Worm (Caenorhabditis elegans) whole organism, mixed stage, embryonic: ENCODE measurements around the gene R12H7.4.

ENCODE experiments used
- M03D4.4 ChIP-seq: sonication (generic microtip); optimal IDR thresholded peaks from 2 replicates; lab custom pipeline; 2017; ENCODE audit warnings: mild to moderate bottlenecking, missing genetic modification characterization, missing compliant biosample characterization
- bed-3 ChIP-seq: fragments of 200-800 bp; sonication (Bioruptor generic); optimal IDR thresholded peaks from 3 replicates; lab custom pipeline; 2018; ENCODE audit warnings: mild to moderate bottlenecking, missing genetic modification characterization, moderate library complexity, missing compliant biosample characterization
- blmp-1 ChIP-seq: fragments of 150-350 bp; optimal IDR thresholded peaks from 2 replicates; lab custom pipeline; 2014; ENCODE audit warnings: missing biosample characterization, missing genetic modification characterization
- ceh-39 ChIP-seq: fragments of 150-350 bp; optimal IDR thresholded peaks from 2 replicates; lab custom pipeline; 2014; ENCODE audit warnings: missing biosample characterization, missing genetic modification characterization
- ceh-83 ChIP-seq: fragments of 200-800 bp; sonication (Bioruptor generic); optimal IDR thresholded peaks from 2 replicates; lab custom pipeline; 2018; ENCODE audit warnings: mild to moderate bottlenecking, missing genetic modification characterization, missing compliant biosample characterization
- ces-1 ChIP-seq: fragments of 150-350 bp; optimal IDR thresholded peaks from 2 replicates; lab custom pipeline; 2014; ENCODE audit warnings: missing biosample characterization, missing genetic modification reagents, missing genetic modification characterization
- cnd-1 ChIP-seq: fragments of 200-800 bp; sonication (Bioruptor generic); optimal IDR thresholded peaks from 2 replicates; lab custom pipeline; 2018; ENCODE audit warnings: mild to moderate bottlenecking, missing genetic modification characterization, missing compliant biosample characterization
- drap-1 ChIP-seq: fragments of 200-800 bp; sonication (Bioruptor generic); optimal IDR thresholded peaks from 3 replicates; lab custom pipeline; 2018; ENCODE audit warnings: mild to moderate bottlenecking, missing genetic modification characterization, missing compliant biosample characterization
- elt-1 ChIP-seq: sonication (generic microtip); optimal IDR thresholded peaks from 2 replicates; lab custom pipeline; 2017; ENCODE audit warnings: missing genetic modification characterization, mild to moderate bottlenecking, missing compliant biosample characterization, antibody characterized with exemption, moderate library complexity, borderline replicate concordance; ENCODE audit not compliant: insufficient read depth
- elt-3 ChIP-seq: fragments of 150-350 bp; optimal IDR thresholded peaks from 2 replicates; lab custom pipeline; 2014; ENCODE audit warnings: missing biosample characterization, missing genetic modification characterization
- flh-1 ChIP-seq: fragments of 200-800 bp; sonication (Bioruptor generic); optimal IDR thresholded peaks from 2 replicates; lab custom pipeline; 2018; ENCODE audit warnings: mild to moderate bottlenecking, missing genetic modification characterization, moderate library complexity, missing compliant biosample characterization
- ham-2 ChIP-seq: fragments of 200-800 bp; sonication (Bioruptor generic); optimal IDR thresholded peaks from 2 replicates; lab custom pipeline; 2018; ENCODE audit warnings: mild to moderate bottlenecking, missing genetic modification characterization, missing compliant biosample characterization
- hlh-1 ChIP-seq: fragments of 150-350 bp; optimal IDR thresholded peaks from 2 replicates; lab custom pipeline; 2014; ENCODE audit warnings: missing biosample characterization, missing genetic modification reagents, missing genetic modification characterization
- lin-13 ChIP-seq: fragments of 150-350 bp; optimal IDR thresholded peaks from 2 replicates; lab custom pipeline; 2014; ENCODE audit warnings: missing biosample characterization, missing genetic modification characterization
- lsy-2 ChIP-seq: fragments of 150-350 bp; optimal IDR thresholded peaks from 2 replicates; lab custom pipeline; 2014; ENCODE audit warnings: missing biosample characterization, missing genetic modification characterization
- mep-1 ChIP-seq: fragments of 150-350 bp; optimal IDR thresholded peaks from 2 replicates; lab custom pipeline; 2017; ENCODE audit warnings: missing biosample characterization, missing genetic modification reagents, missing genetic modification characterization, inconsistent platforms
- mls-2 ChIP-seq: sonication (generic microtip); optimal IDR thresholded peaks from 2 replicates; lab custom pipeline; 2016; ENCODE audit warnings: mild to moderate bottlenecking, missing genetic modification characterization, moderate library complexity, missing compliant biosample characterization
- nhr-12 ChIP-seq: fragments of 150-350 bp; optimal IDR thresholded peaks from 2 replicates; lab custom pipeline; 2014; ENCODE audit warnings: missing biosample characterization, missing genetic modification characterization
- nhr-2 ChIP-seq: fragments of 150-350 bp; optimal IDR thresholded peaks from 2 replicates; lab custom pipeline; 2014; ENCODE audit warnings: missing biosample characterization, missing genetic modification characterization
- nhr-237 ChIP-seq: fragments of 150-350 bp; optimal IDR thresholded peaks from 2 replicates; lab custom pipeline; 2014; ENCODE audit warnings: missing biosample characterization, missing genetic modification characterization
- nhr-28 ChIP-seq: fragments of 150-350 bp; optimal IDR thresholded peaks from 2 replicates; lab custom pipeline; 2014; ENCODE audit warnings: missing biosample characterization, missing genetic modification characterization
- nhr-76 ChIP-seq: sonication (generic microtip); optimal IDR thresholded peaks from 2 replicates; lab custom pipeline; 2017; ENCODE audit warnings: missing biosample characterization, missing genetic modification characterization
- sem-2 ChIP-seq: fragments of 200-800 bp; sonication (Bioruptor generic); optimal IDR thresholded peaks from 2 replicates; lab custom pipeline; 2018; ENCODE audit warnings: mild to moderate bottlenecking, missing genetic modification characterization, missing compliant biosample characterization
- snpc-4 ChIP-seq: fragments of 150-350 bp; optimal IDR thresholded peaks from 2 replicates; lab custom pipeline; 2014; ENCODE audit warnings: missing biosample characterization, missing genetic modification characterization
- sptf-1 ChIP-seq: sonication (generic microtip); optimal IDR thresholded peaks from 2 replicates; lab custom pipeline; 2017; ENCODE audit warnings: mild to moderate bottlenecking, missing genetic modification characterization, moderate library complexity, missing compliant biosample characterization
- tbx-8 ChIP-seq: fragments of 200-800 bp; sonication (Bioruptor generic); optimal IDR thresholded peaks from 2 replicates; lab custom pipeline; 2018; ENCODE audit warnings: mild to moderate bottlenecking, missing genetic modification characterization, moderate library complexity, missing compliant biosample characterization
- unc-120 ChIP-seq: sonication (generic microtip); optimal IDR thresholded peaks from 2 replicates; lab custom pipeline; 2017; ENCODE audit warnings: missing genetic modification characterization, missing compliant biosample characterization; ENCODE audit not compliant: poor library complexity, severe bottlenecking
- unc-39 ChIP-seq: fragments of 150-350 bp; optimal IDR thresholded peaks from 2 replicates; lab custom pipeline; 2014; ENCODE audit warnings: missing biosample characterization, missing genetic modification characterization
- unc-62 ChIP-seq: fragments of 150-350 bp; optimal IDR thresholded peaks from 2 replicates; lab custom pipeline; 2014; ENCODE audit warnings: missing biosample characterization, missing genetic modification reagents, missing genetic modification characterization
- zip-8 ChIP-seq: fragments of 150-350 bp; optimal IDR thresholded peaks from 2 replicates; lab custom pipeline; 2014; ENCODE audit warnings: missing biosample characterization, missing genetic modification characterization

The R12H7.4 gene

DNA sequence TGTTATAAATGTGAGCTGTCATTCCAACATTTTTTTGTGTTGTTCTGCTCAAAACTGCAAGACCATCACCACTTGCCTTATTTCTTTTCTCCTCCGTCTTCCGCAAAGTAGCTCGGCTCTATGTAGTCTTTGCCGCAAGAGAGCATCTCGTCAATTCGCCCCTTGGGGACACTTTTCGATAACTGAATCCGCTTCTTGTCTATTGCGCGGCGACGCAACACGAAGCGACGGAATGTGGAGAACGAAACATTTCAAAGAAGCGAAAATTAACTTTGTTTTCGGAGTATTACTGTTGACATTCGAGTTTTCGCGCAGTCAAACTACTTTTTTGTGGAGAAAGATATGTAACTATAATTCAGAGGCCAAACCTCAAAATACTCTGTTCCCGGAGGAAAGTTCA is 18.8 kb upstream of the R12H7.4 start:
- TF ChIP-seq ceh-83 (GFP tag; lab: Kevin White, UChicago) (no peak), nhr-76 (tag; lab: Kevin White, UChicago) (no peak), ces-1 (GFP tag; lab: Kevin White, UChicago) (peak; percentile 79)

DNA sequence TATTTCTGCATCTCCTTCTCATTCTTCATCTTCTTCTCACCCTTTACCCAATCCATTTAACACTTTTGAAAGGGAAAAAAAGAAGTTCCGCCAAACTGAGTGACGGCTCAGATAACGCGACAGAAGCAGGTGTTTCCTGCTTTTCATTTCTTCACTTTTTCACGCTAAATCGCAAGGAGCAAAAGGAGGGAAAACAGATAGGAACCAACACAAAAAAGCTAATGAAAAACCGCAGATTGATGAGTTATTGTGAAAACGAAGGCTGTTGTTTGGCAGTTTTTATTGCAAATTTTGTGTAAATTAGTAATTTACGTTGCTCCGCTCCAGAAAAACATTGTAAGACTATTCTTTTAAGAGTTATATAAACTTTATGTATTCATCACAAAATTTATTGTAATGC is 16.6 kb upstream of the R12H7.4 start:
- TF ChIP-seq ceh-83 (GFP tag; lab: Kevin White, UChicago) (no peak), flh-1 (GFP tag; lab: Kevin White, UChicago) (no peak), drap-1 (no peak), hlh-1 (no peak), cnd-1 (no peak), nhr-28 (no peak), nhr-2 (tag; lab: Kevin White, UChicago) (no peak), mls-2 (tag; lab: Kevin White, UChicago) (no peak), nhr-237 (no peak), zip-8 (tag; lab: Kevin White, UChicago) (no peak), ham-2 (GFP tag; lab: Kevin White, UChicago) (no peak), blmp-1 (no peak)

DNA sequence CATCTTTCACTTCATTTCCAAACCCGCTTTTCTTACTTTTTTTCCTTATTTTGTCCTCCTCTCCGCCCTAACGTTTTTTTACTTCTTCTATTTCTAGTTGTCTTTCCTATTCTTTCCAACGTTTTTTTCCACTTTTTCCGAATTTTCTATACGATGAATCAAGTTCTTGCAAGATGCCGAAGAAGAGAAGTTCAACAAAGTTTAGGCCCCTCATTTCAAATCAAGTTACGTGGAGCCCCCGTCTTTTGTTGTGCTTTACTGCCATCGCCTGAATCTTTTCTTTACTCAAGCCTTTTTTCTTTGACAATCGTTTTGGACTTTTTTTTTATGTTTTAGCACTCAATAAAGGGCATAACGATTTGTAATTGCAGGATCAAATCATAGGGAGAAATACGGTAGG is 15.5 kb upstream of the R12H7.4 start, which contains the start of gene unc-9:
Gene unc-9 (plus strand): TSS at position 370 of the 400 bp plus-strand sequence.
- TF ChIP-seq ces-1 (GFP tag; lab: Kevin White, UChicago): peak; percentile 58
- TF ChIP-seq nhr-28: no peak
- TF ChIP-seq, all 35 proteins: peak for 1

DNA sequence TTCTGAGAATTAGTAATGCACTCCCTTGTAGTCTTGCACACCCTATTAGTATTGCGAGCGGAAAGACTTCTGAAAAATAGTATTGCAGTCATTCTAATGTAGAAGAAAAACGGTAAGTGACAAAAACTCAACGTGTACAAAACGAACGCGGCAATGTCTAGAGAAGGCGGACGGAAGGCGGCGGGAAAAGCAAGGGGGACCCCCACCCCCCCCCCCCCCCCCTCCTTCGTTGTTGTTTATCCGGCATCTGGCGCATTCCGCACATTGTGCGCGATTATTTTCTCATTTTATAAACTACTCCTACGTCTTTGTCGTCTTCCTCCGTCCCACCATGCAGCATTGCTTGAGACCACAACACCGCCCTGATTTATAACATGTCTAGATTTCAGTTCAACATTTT is 14.6 kb upstream of the R12H7.4 start:
- TF ChIP-seq lin-13 (no peak), unc-62 (no peak), cnd-1 (no peak), nhr-12 (tag; lab: Kevin White, UChicago) (no peak), hlh-1 (no peak)

DNA sequence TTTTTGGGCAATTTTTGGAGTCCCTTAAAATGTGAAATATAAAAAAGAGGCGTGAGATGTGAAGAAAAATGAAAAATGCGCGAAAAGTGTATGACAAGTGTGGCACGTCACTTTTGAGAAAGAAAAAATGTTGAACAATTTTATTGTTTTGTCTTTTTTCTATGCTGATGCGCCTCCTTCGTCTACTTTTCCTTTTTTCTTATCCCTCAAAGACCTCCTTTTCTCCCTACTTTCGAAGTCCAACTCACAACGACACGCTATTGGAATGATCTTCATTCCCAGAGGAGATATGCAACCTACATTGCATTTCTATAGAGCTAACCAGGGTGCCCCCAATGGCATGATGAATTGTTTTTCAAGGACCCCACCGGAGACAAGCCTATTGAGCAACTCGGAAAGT is 10.9 kb upstream of the R12H7.4 start:
- TF ChIP-seq tbx-8 (GFP tag; lab: Kevin White, UChicago): no peak

DNA sequence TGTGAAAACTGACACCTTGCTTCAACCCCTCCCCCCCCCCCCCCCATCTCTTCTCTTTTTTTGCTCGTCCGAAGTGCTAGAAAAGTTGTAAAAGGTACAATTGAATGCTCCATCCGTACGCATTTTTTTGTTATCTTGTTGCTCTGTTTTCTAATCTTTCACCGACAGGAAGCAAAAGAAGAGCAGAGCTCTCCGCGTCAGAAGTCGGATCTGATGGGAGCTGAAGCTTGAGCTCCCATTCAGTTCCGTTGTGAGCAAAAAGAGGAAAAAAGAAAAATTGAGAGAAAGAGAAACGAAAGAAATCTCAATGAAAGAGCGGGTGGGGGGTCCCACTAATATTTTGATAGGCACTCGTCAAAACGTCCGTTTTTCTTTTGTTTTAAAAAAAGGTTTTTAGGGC is 10.0 kb upstream of the R12H7.4 start:
- TF ChIP-seq unc-120 (peak; percentile 24), lsy-2 (tag; lab: Kevin White, UChicago) (no peak)

DNA sequence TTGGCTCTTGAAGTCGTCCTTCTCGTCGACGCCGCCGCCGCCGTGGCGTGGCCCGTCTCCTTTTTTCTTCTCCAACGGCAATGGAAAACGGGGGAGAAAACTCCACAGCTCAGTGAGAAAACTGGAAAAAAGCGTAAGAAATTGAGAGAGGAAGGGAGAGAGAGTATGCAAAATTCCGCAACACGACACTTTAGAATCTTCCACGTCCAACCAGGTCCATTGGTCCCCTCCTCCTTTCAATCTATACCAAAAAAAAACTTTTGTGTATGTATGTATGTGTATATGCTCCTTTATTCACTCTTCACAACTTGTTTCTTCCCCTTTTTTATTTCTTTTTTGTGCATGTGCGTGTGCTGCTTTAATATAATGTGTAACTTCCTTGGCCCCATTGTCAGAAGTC is 7.9 kb upstream of the R12H7.4 start:
- no peak for TF ChIP-seq tbx-8 (GFP tag; lab: Kevin White, UChicago)
- no peak for TF ChIP-seq sem-2
- no peak for TF ChIP-seq sptf-1 (tag; lab: Kevin White, UChicago)
- TF ChIP-seq blmp-1: no peak
- TF ChIP-seq unc-39: no peak
- TF ChIP-seq zip-8 (tag; lab: Kevin White, UChicago): no peak
- no peak for TF ChIP-seq mep-1 (tag; lab: Kevin White, UChicago)
- no peak for TF ChIP-seq hlh-1
- no peak for TF ChIP-seq cnd-1
- no peak for TF ChIP-seq M03D4.4 (tag; lab: Kevin White, UChicago)
- no peak for TF ChIP-seq ces-1 (GFP tag; lab: Kevin White, UChicago)
- TF ChIP-seq lsy-2 (tag; lab: Kevin White, UChicago): no peak
- no peak for TF ChIP-seq lin-13
- no peak for TF ChIP-seq snpc-4 (tag; lab: Kevin White, UChicago)
- TF ChIP-seq ceh-39 (tag; lab: Kevin White, UChicago): no peak
- TF ChIP-seq elt-1: no peak
- no peak for TF ChIP-seq nhr-12 (tag; lab: Kevin White, UChicago)
- TF ChIP-seq drap-1: no peak
- TF ChIP-seq ceh-83 (GFP tag; lab: Kevin White, UChicago): no peak

- TF ChIP-seq nhr-12 (tag; lab: Kevin White, UChicago): no peak
- TF ChIP-seq unc-120: peak; percentile 16
- TF ChIP-seq elt-3 (tag; lab: Kevin White, UChicago): no peak
- no peak for TF ChIP-seq nhr-76 (tag; lab: Kevin White, UChicago)
- TF ChIP-seq bed-3 (GFP tag; lab: Kevin White, UChicago): no peak
- TF ChIP-seq blmp-1: no peak
- no peak for TF ChIP-seq mep-1 (tag; lab: Kevin White, UChicago)
- TF ChIP-seq M03D4.4 (tag; lab: Kevin White, UChicago): no peak
- peak; percentile 40 for TF ChIP-seq ces-1 (GFP tag; lab: Kevin White, UChicago)
- TF ChIP-seq unc-62: no peak
- no peak for TF ChIP-seq sptf-1 (tag; lab: Kevin White, UChicago)
- no peak for TF ChIP-seq unc-39
These were observed 6.4 kb upstream of the R12H7.4 start for ce11 chrX:13210478-13210877.
